Worm (Caenorhabditis elegans): ENCODE results near the gene nlp-101.
A peak's percentile ranks its signal among the peaks of the same experiment; 100 is the strongest.

The nlp-101 gene

ce11 chrX:7867307-7867706 lies 28.6 kb downstream of the nlp-101 start:
- TF ChIP-seq blmp-1 (tag; optimal IDR thresholded peaks at IDR 0.05) (no peak), nhr-2 (tag; optimal IDR thresholded peaks at IDR 0.05) (no peak), ceh-39 (tag; optimal IDR thresholded peaks at IDR 0.05) (no peak), lsy-2 (tag; optimal IDR thresholded peaks at IDR 0.05) (no peak), lin-13 (tag; optimal IDR thresholded peaks at IDR 0.05) (no peak), flh-1 (GFP tag; optimal IDR thresholded peaks at IDR 0.05) (no peak), unc-39 (tag; optimal IDR thresholded peaks at IDR 0.05) (no peak), mab-5 (tag; optimal IDR thresholded peaks at IDR 0.05) (no peak), elt-3 (tag; optimal IDR thresholded peaks at IDR 0.05) (no peak)

- TF ChIP-seq zip-8 (tag; optimal IDR thresholded peaks at IDR 0.05) (no peak), unc-39 (tag; optimal IDR thresholded peaks at IDR 0.05) (no peak), elt-3 (tag; optimal IDR thresholded peaks at IDR 0.05) (no peak), flh-1 (GFP tag; optimal IDR thresholded peaks at IDR 0.05) (no peak), ham-2 (GFP tag; optimal IDR thresholded peaks at IDR 0.05) (no peak)
Measured at ce11 chrX:7873350-7873749, 34.7 kb downstream of the nlp-101 start.

ce11 chrX:7875854-7876253 lies 37.2 kb downstream of the nlp-101 start, which contains the start of gene cca-1:
cca-1 (minus strand) TSS chrX:7875954.
- TF ChIP-seq pha-4 (tag; optimal IDR thresholded peaks at IDR 0.05): no peak
- TF ChIP-seq sptf-1 (tag; optimal IDR thresholded peaks at IDR 0.05): no peak
- no peak for TF ChIP-seq M03D4.4 (tag; optimal IDR thresholded peaks at IDR 0.05)
- no peak for TF ChIP-seq mls-2 (tag; optimal IDR thresholded peaks at IDR 0.05)
- TF ChIP-seq drap-1 (GFP tag; optimal IDR thresholded peaks at IDR 0.05): no peak
- no peak for TF ChIP-seq tbx-8 (GFP tag; optimal IDR thresholded peaks at IDR 0.05)
- no peak for TF ChIP-seq ceh-83 (GFP tag; optimal IDR thresholded peaks at IDR 0.05)
- no peak for TF ChIP-seq elt-3 (tag; optimal IDR thresholded peaks at IDR 0.05)
- TF ChIP-seq ces-1 (GFP tag; optimal IDR thresholded peaks at IDR 0.05): no peak
- no peak for TF ChIP-seq snpc-4 (tag; optimal IDR thresholded peaks at IDR 0.05)

- TF ChIP-seq mab-5 (tag; optimal IDR thresholded peaks at IDR 0.05) (no peak), snpc-4 (tag; optimal IDR thresholded peaks at IDR 0.05) (no peak), elt-1 (tag; optimal IDR thresholded peaks at IDR 0.05; ENCODE audit: borderline replicate concordance, insufficient read depth) (peak; percentile 54)
Measured at ce11 chrX:7880848-7881247, 42.2 kb downstream of the nlp-101 start, which contains the start of gene C39D10.8. C39D10.8 (minus strand) TSS chrX:7880948.

ce11 chrX:7881307-7881706 lies 42.6 kb downstream of the nlp-101 start:
- TF ChIP-seq zip-8 (tag; optimal IDR thresholded peaks at IDR 0.05) (no peak), sptf-1 (tag; optimal IDR thresholded peaks at IDR 0.05) (no peak), lsy-2 (tag; optimal IDR thresholded peaks at IDR 0.05) (no peak), mls-2 (tag; optimal IDR thresholded peaks at IDR 0.05) (no peak), ham-2 (GFP tag; optimal IDR thresholded peaks at IDR 0.05) (no peak), ces-1 (GFP tag; optimal IDR thresholded peaks at IDR 0.05) (no peak), blmp-1 (tag; optimal IDR thresholded peaks at IDR 0.05) (no peak), nhr-76 (tag; optimal IDR thresholded peaks at IDR 0.05) (no peak), ztf-11 (tag; optimal IDR thresholded peaks at IDR 0.05) (no peak), tbx-8 (GFP tag; optimal IDR thresholded peaks at IDR 0.05) (no peak), elt-1 (tag; optimal IDR thresholded peaks at IDR 0.05; ENCODE audit: borderline replicate concordance, insufficient read depth) (no peak), ceh-43 (GFP tag; optimal IDR thresholded peaks at IDR 0.05) (no peak), hlh-1 (tag; optimal IDR thresholded peaks at IDR 0.05) (no peak), snpc-4 (tag; optimal IDR thresholded peaks at IDR 0.05) (no peak), ceh-83 (GFP tag; optimal IDR thresholded peaks at IDR 0.05) (no peak), M03D4.4 (tag; optimal IDR thresholded peaks at IDR 0.05) (no peak), flh-1 (GFP tag; optimal IDR thresholded peaks at IDR 0.05) (no peak), nhr-12 (tag; optimal IDR thresholded peaks at IDR 0.05) (no peak), nhr-2 (tag; optimal IDR thresholded peaks at IDR 0.05) (no peak), ceh-39 (tag; optimal IDR thresholded peaks at IDR 0.05) (no peak)

ce11 chrX:7883994-7884393 lies 45.3 kb downstream of the nlp-101 start, which contains the start of gene pcyt-2.2:
pcyt-2.2 (plus strand) TSS chrX:7884294.
- TF ChIP-seq lsy-2 (tag; optimal IDR thresholded peaks at IDR 0.05): no peak
- TF ChIP-seq nhr-28 (tag; optimal IDR thresholded peaks at IDR 0.05): no peak
- TF ChIP-seq mep-1 (tag; optimal IDR thresholded peaks at IDR 0.05): no peak
- no peak for TF ChIP-seq snpc-4 (tag; optimal IDR thresholded peaks at IDR 0.05)
- TF ChIP-seq sem-2 (GFP tag; optimal IDR thresholded peaks at IDR 0.05): no peak
- no peak for TF ChIP-seq ceh-39 (tag; optimal IDR thresholded peaks at IDR 0.05)
- TF ChIP-seq hlh-1 (tag; optimal IDR thresholded peaks at IDR 0.05): peak; percentile 51
- TF ChIP-seq nhr-2 (tag; optimal IDR thresholded peaks at IDR 0.05): no peak
- TF ChIP-seq lin-13 (tag; optimal IDR thresholded peaks at IDR 0.05): no peak
- TF ChIP-seq bed-3 (GFP tag; optimal IDR thresholded peaks at IDR 0.05): no peak
- TF ChIP-seq unc-62 (GFP tag; optimal IDR thresholded peaks at IDR 0.05): peak; percentile 36
